Fruit fly (Drosophila melanogaster): ENCODE data around the gene CG34012.

DNA sequence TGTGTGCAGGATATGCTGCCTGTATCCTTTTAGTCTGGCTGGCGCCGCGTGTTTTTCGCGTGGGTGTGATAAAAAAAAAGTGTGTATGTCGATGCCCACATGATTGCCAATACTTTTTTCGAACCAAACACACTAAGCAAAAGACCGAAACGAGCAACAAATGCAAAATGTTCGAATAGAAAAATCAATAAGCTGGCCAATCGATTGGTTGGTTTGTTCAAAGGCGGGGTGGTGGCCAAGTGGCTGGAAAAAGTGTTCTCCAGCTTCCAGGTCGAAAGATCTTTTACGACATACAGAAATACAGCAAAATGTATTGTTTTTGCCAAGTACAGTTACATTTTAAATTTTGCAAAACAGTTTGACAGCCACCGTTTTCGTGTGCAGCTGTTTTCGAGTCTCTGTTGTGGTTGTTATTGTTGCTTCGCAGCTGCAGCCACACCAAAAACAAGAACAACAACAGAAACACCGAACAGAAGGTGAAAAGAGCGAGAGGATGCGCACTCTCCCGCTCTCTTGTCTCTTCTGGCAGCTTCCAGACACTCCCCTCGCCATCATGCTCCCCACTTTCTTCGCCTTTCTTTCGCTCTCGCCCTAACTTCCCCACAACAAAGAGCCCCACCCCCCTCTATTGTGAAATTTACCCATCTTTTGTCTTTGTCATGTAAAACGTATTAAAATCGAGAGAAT lies 14.4 kb upstream of the CG34012 start:
- TF ChIP-seq Myc (optimal IDR thresholded peaks at IDR 0.05) (no peak), insv (optimal IDR thresholded peaks at IDR 0.05) (no peak), h (optimal IDR thresholded peaks at IDR 0.05) (no peak), Sin3A (optimal IDR thresholded peaks at IDR 0.05) (no peak)
